Worm (Caenorhabditis elegans): ENCODE measurements around the gene srz-64.

srz-64 gene

DNA sequence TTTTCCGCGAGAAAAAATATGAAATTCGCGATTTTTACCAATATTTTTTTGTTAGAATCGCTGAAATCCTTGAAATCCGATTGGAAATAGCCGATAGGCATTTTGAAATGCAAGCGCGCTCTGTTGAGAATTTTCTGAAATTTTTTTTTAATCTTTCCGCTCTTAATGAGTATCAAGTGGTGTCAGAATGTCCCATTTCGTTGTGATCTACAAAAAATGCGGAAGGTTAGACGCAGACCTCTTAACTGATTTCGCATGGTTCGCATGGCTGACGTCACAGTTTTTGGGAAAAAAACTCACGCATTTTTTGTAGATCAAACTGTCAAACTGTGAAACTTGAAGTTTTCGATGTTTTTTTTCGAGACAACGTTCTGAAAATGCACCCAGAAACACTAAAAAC is 21.2 kb downstream of the srz-64 start, which contains the start of gene srw-66:
srw-66 (minus strand) TSS at position 101 of the 400 bp plus-strand sequence.
- TF ChIP-seq lin-13 (tag; optimal IDR thresholded peaks at IDR 0.05) (no peak), unc-120 (tag; optimal IDR thresholded peaks at IDR 0.05; ENCODE audit: poor library complexity, severe bottlenecking) (no peak), snpc-4 (tag; optimal IDR thresholded peaks at IDR 0.05) (no peak), elt-1 (tag; optimal IDR thresholded peaks at IDR 0.05; ENCODE audit: borderline replicate concordance, insufficient read depth) (no peak), sem-2 (GFP tag; optimal IDR thresholded peaks at IDR 0.05) (no peak), nhr-28 (tag; optimal IDR thresholded peaks at IDR 0.05) (no peak), drap-1 (GFP tag; optimal IDR thresholded peaks at IDR 0.05) (no peak), nhr-2 (tag; optimal IDR thresholded peaks at IDR 0.05) (no peak), ceh-43 (GFP tag; optimal IDR thresholded peaks at IDR 0.05) (no peak), tbx-8 (GFP tag; optimal IDR thresholded peaks at IDR 0.05) (no peak), ham-2 (GFP tag; optimal IDR thresholded peaks at IDR 0.05) (no peak), zip-8 (tag; optimal IDR thresholded peaks at IDR 0.05) (no peak), unc-39 (tag; optimal IDR thresholded peaks at IDR 0.05) (no peak), nhr-237 (tag; optimal IDR thresholded peaks at IDR 0.05) (no peak)

DNA sequence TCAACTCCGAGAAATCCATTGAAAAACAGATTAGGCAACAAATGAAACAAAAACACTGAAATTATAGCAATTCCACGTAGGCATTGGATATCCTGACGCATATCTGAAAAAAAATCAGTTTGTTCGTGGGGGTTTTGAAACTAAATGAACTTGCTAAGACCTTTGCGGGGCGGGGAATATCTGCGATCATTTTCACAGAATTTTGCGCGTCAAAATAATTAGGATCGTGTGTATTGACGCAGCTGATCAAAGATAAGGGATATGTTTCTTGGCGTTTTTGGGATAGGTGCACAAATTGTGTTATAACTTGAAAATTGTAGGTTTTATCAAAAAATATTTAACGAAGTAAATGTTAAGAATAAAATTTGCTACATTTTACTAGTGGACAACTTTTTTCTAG is 26.3 kb downstream of the srz-64 start, which contains the start of gene oac-30:
oac-30 (minus strand) TSS at position 101 of the 400 bp plus-strand sequence.
- TF ChIP-seq lin-13 (tag; optimal IDR thresholded peaks at IDR 0.05) (no peak), blmp-1 (tag; optimal IDR thresholded peaks at IDR 0.05) (no peak), lin-32 (GFP tag; optimal IDR thresholded peaks at IDR 0.05) (no peak)

DNA sequence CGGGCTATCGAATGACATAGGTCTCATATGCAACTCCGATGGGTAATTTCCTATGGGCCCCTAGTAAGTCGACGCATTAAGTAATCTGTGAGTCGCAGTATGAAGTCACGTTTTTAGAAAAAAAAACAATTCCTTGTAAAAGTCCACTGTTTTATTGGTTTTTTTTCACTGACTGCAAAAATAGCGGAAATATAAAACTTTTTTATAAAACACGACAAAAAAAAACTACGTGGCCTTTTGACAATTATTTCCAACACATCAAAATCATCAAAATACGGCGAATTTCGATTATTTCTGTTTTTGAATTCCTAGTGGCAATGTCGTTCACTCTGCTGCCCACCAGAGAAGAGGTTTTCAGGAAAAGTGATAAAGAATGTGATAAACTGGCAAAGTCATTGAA is 34.4 kb downstream of the srz-64 start, which contains the start of gene clpr-2:
clpr-2 (plus strand) TSS at position 301 of the 400 bp plus-strand sequence.
- TF ChIP-seq ztf-11 (tag; optimal IDR thresholded peaks at IDR 0.05) (no peak), lin-32 (GFP tag; optimal IDR thresholded peaks at IDR 0.05) (no peak), nhr-2 (tag; optimal IDR thresholded peaks at IDR 0.05) (no peak), mab-5 (tag; optimal IDR thresholded peaks at IDR 0.05) (no peak), snpc-4 (tag; optimal IDR thresholded peaks at IDR 0.05) (no peak), unc-120 (tag; optimal IDR thresholded peaks at IDR 0.05; ENCODE audit: poor library complexity, severe bottlenecking) (no peak), unc-39 (tag; optimal IDR thresholded peaks at IDR 0.05) (no peak), ham-2 (GFP tag; optimal IDR thresholded peaks at IDR 0.05) (no peak)

DNA sequence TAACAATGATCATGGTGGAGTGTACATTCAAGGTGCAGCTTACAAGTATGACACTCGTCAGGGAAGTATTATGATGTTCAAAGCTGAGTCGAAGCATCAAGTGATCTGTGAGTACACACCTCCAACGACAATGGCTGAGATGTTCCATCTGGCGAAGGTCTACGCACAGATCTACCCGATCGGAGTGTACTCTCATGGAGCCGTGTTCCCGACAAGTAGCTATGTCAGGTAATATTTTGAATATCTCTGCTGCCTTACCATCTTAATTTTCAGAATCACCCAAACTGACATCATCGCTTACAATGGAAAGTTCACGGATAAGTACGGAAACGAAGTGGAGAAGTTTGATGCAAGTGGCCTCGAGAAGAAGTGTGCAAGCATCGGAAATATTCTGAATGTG is 36.3 kb downstream of the srz-64 start:
- TF ChIP-seq nhr-76 (tag; optimal IDR thresholded peaks at IDR 0.05) (no peak), elt-3 (tag; optimal IDR thresholded peaks at IDR 0.05) (no peak), zip-8 (tag; optimal IDR thresholded peaks at IDR 0.05) (no peak), nhr-12 (tag; optimal IDR thresholded peaks at IDR 0.05) (no peak), ceh-83 (GFP tag; optimal IDR thresholded peaks at IDR 0.05) (no peak), sptf-1 (tag; optimal IDR thresholded peaks at IDR 0.05) (no peak), flh-1 (GFP tag; optimal IDR thresholded peaks at IDR 0.05) (no peak), nhr-2 (tag; optimal IDR thresholded peaks at IDR 0.05) (no peak), ham-2 (GFP tag; optimal IDR thresholded peaks at IDR 0.05) (no peak), ceh-43 (GFP tag; optimal IDR thresholded peaks at IDR 0.05) (no peak), M03D4.4 (tag; optimal IDR thresholded peaks at IDR 0.05) (no peak), drap-1 (GFP tag; optimal IDR thresholded peaks at IDR 0.05) (no peak)

DNA sequence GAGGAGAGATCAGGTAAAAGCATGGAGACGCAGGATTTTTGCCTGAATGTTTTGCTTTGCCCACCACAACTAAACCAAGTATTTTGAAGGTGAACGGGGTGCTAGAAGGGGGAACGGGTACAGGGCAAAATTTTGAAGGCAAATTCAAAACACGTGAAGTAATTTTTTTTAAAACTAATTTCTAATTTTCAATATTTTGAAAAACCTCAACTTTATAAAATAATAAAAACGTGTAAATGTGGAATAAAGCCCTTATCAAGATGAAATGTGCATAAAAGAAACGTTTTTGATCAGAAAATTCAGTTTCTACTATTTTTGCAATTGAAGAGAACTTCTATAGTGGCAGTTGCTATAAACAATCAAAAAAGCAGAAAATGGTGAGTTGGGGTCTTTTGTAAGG is 37.4 kb downstream of the srz-64 start, which contains the start of gene clec-119:
clec-119 (plus strand) TSS at position 301 of the 400 bp plus-strand sequence.
- TF ChIP-seq zip-8 (tag; optimal IDR thresholded peaks at IDR 0.05) (no peak), nhr-28 (tag; optimal IDR thresholded peaks at IDR 0.05) (no peak), M03D4.4 (tag; optimal IDR thresholded peaks at IDR 0.05) (no peak), lsy-2 (tag; optimal IDR thresholded peaks at IDR 0.05) (no peak), unc-120 (tag; optimal IDR thresholded peaks at IDR 0.05; ENCODE audit: poor library complexity, severe bottlenecking) (no peak), elt-3 (tag; optimal IDR thresholded peaks at IDR 0.05) (no peak), sptf-1 (tag; optimal IDR thresholded peaks at IDR 0.05) (no peak), cnd-1 (tag; optimal IDR thresholded peaks at IDR 0.05) (no peak), ztf-11 (tag; optimal IDR thresholded peaks at IDR 0.05) (no peak), bed-3 (GFP tag; optimal IDR thresholded peaks at IDR 0.05) (no peak), ceh-83 (GFP tag; optimal IDR thresholded peaks at IDR 0.05) (no peak), elt-1 (tag; optimal IDR thresholded peaks at IDR 0.05; ENCODE audit: borderline replicate concordance, insufficient read depth) (no peak), nhr-76 (tag; optimal IDR thresholded peaks at IDR 0.05) (no peak), nhr-2 (tag; optimal IDR thresholded peaks at IDR 0.05) (no peak), ceh-43 (GFP tag; optimal IDR thresholded peaks at IDR 0.05) (no peak), hlh-1 (tag; optimal IDR thresholded peaks at IDR 0.05) (no peak), ces-1 (GFP tag; optimal IDR thresholded peaks at IDR 0.05) (no peak)
